Fruit fly (Drosophila melanogaster): ENCODE results near the gene CG43056.
A peak's percentile ranks its signal among the peaks of the same experiment; 100 is the strongest.

CG43056 gene

DNA sequence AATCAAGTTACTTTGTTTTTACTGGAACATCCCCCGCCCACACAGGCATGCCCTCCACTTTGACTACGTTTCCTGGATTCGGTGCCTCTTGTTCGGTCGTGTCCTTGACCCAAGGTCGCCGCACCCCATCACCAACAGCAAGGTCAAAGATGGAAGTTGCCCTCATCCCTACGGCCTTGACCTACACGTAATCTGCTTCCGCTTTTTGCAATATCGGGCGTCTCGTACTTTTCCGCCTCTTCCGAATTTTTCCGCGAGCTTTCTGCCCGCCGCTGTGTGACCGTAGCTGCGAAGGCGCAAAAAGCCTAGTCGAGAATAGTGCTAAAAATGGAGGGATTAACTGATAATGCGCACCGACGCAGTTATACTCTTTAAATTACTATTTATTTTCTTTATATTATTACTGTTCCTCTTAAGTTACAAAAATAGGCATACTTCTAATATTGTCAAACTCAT is 19.0 kb downstream of the CG43056 start, which contains the start of gene Gs1l (continued):
- TF ChIP-seq Blimp-1 (GFP tag; optimal IDR thresholded peaks at IDR 0.05) (peak; percentile 22), Usf (GFP tag; optimal IDR thresholded peaks at IDR 0.05) (no peak), nerfin-2 (GFP tag; IDR thresholded peaks at IDR 0.05; ENCODE audit: partially characterized antibody) (no peak), CG4424 (GFP tag; optimal IDR thresholded peaks at IDR 0.05) (no peak), ac (GFP tag; optimal IDR thresholded peaks at IDR 0.05) (no peak), zen2 (GFP tag; IDR thresholded peaks at IDR 0.05; ENCODE audit: partially characterized antibody) (no peak), Awh (GFP tag; IDR thresholded peaks at IDR 0.05) (no peak), CG7786 (GFP tag; optimal IDR thresholded peaks at IDR 0.05) (no peak), CG10209 (GFP tag; optimal IDR thresholded peaks at IDR 0.05) (no peak), Trl (optimal IDR thresholded peaks at IDR 0.05) (no peak), Trl (GFP tag; optimal IDR thresholded peaks at IDR 0.05) (no peak), pan (optimal IDR thresholded peaks at IDR 0.05) (no peak), pan (GFP tag; optimal IDR thresholded peaks at IDR 0.05 in 1 of 2, IDR thresholded peaks at IDR 0.05 in 1 of 2) (no peak), HmgZ (tag; optimal IDR thresholded peaks at IDR 0.05) (no peak), zfh2 (GFP tag; optimal IDR thresholded peaks at IDR 0.05) (no peak), CG6654 (GFP tag; optimal IDR thresholded peaks at IDR 0.05) (no peak), CG11247 (GFP tag; IDR thresholded peaks at IDR 0.05) (0 out of 2 replicates have a peak, but pooled peaks have one; percentile 22), MBD-R2 (GFP tag; IDR thresholded peaks at IDR 0.05) (peak; percentile 86), CG8290 (GFP tag; optimal IDR thresholded peaks at IDR 0.05) (no peak), CG8290 (tag; optimal IDR thresholded peaks at IDR 0.05) (peak in 1 of 2 experiments; percentile 49), CG12155 (GFP tag; optimal IDR thresholded peaks at IDR 0.05) (no peak), Gsc (GFP tag; IDR thresholded peaks at IDR 0.05) (no peak), CG17568 (GFP tag; optimal IDR thresholded peaks at IDR 0.05) (no peak), HLH3B (GFP tag; IDR thresholded peaks at IDR 0.05) (no peak), bigmax (GFP tag; optimal IDR thresholded peaks at IDR 0.05) (no peak), Atf-2 (GFP tag; optimal IDR thresholded peaks at IDR 0.05) (no peak), CG31388 (GFP tag; optimal IDR thresholded peaks at IDR 0.05) (no peak), Hand (GFP tag; optimal IDR thresholded peaks at IDR 0.05) (no peak), CG12299 (tag; optimal IDR thresholded peaks at IDR 0.05) (no peak), wdn (GFP tag; IDR thresholded peaks at IDR 0.05) (no peak), yki (optimal IDR thresholded peaks at IDR 0.05) (no peak), tgo (GFP tag; IDR thresholded peaks at IDR 0.05) (no peak), Atf3 (GFP tag; optimal IDR thresholded peaks at IDR 0.05) (no peak), CG13123 (GFP tag; optimal IDR thresholded peaks at IDR 0.05) (no peak), CG6791 (GFP tag; IDR thresholded peaks at IDR 0.05; ENCODE audit: partially characterized antibody) (no peak), nerfin-1 (tag; optimal IDR thresholded peaks at IDR 0.05) (no peak), mirr (GFP tag; optimal IDR thresholded peaks at IDR 0.05) (no peak), HLH54F (GFP tag; optimal IDR thresholded peaks at IDR 0.05) (no peak), en (GFP tag; optimal IDR thresholded peaks at IDR 0.05) (no peak), sens (GFP tag) (peak; percentile 61), lab (GFP tag; optimal IDR thresholded peaks at IDR 0.05) (no peak), Ets65A (GFP tag) (no peak), caup (GFP tag; optimal IDR thresholded peaks at IDR 0.05; ENCODE audit: severe bottlenecking) (no peak), CG11085 (GFP tag; IDR thresholded peaks at IDR 0.05) (no peak), CG13296 (GFP tag; optimal IDR thresholded peaks at IDR 0.05) (no peak), jigr1 (GFP tag; IDR thresholded peaks at IDR 0.05) (no peak), Sox100B (GFP tag; optimal IDR thresholded peaks at IDR 0.05) (no peak), unc-4 (GFP tag; IDR thresholded peaks at IDR 0.05; ENCODE audit: partially characterized antibody) (no peak), Six4 (GFP tag; optimal IDR thresholded peaks at IDR 0.05) (no peak), BEAF-32 (GFP tag; optimal IDR thresholded peaks at IDR 0.05) (no peak), CG15696 (tag; optimal IDR thresholded peaks at IDR 0.05) (no peak), TFAM (GFP tag; optimal IDR thresholded peaks at IDR 0.05) (no peak), MTF-1 (GFP tag; optimal IDR thresholded peaks at IDR 0.05; ENCODE audit: borderline replicate concordance) (no peak)

All from whole organism, embryonic.